Worm (Caenorhabditis elegans): ENCODE data around the gene C44B9.2.

DNA sequence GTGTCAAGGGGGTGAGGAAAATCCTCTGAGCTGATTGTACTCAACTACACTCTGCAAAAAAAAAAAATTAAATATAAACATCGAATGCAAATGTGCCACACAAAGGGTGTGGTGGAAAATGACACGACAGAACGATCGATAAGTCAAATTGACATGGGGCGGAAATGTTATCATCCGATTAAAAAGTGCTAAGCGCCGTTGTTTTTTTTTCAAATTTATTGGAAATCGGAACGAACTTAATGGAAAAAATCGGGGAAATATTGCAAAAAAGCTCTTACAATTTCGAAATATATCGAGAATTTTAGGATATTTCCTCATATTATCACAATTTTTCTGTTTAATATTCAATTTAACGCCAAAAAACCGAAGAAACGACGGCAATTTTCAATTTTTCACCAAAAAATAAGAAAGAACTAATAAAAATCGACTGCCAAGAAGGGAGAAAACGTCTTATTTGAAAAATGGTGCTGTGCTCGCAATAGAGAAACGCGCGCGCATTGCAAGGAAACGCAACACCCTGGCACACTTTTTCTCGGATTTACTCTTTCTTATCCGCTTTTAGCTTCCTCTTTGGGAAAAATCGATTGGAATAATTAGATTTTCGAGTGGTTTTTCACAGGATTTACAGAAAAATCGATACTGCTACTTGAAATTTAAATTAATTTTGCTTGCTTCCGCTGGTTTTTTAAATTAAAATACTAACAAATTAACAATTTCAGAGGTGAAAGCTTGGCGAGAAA, 6.4 kb upstream of the C44B9.2 start, which contains the start of the genes cey-4 and vps-50:
- TF ChIP-seq ama-1 (optimal IDR thresholded peaks at IDR 0.05) (no peak), zag-1 (tag; optimal IDR thresholded peaks at IDR 0.05) (no peak)

Data from whole organism, L3 larva.